Worm (Caenorhabditis elegans): ENCODE measurements around the gene F26F2.3.
"Not testable (repeated sequence)": the region's sequence is repeated elsewhere in the genome, so short reads cannot be mapped to it uniquely, and the experiment has no call there.

ce11 chrV:20568995-20569394 lies 2.6 kb upstream of the F26F2.3 start, which contains the start of gene F26F2.4:
- not testable (repeated sequence) for TF ChIP-seq elt-3 (tag; optimal IDR thresholded peaks at IDR 0.05); pha-4 (tag; optimal IDR thresholded peaks at IDR 0.05); nhr-76 (tag; optimal IDR thresholded peaks at IDR 0.05); nhr-12 (tag; optimal IDR thresholded peaks at IDR 0.05); lsy-2 (tag; optimal IDR thresholded peaks at IDR 0.05); elt-1 (tag; optimal IDR thresholded peaks at IDR 0.05; ENCODE audit: borderline replicate concordance, insufficient read depth)

Data from whole organism, mixed stage, embryonic.